Fruit fly (Drosophila melanogaster): ENCODE data around the gene DIP-epsilon.

dm6 chr2L:6397149-6397548, 14.0 kb downstream of the DIP-epsilon start, which contains the start of gene CG42369:
- TF ChIP-seq insv (GFP tag; optimal IDR thresholded peaks at IDR 0.05) = no peak
- TF ChIP-seq CG5180 (GFP tag; optimal IDR thresholded peaks at IDR 0.05) = no peak
- TF ChIP-seq sqz (GFP tag; optimal IDR thresholded peaks at IDR 0.05) = no peak
- no peak for TF ChIP-seq Dll (GFP tag; IDR thresholded peaks at IDR 0.05; ENCODE audit: partially characterized antibody)
- no peak for TF ChIP-seq CG8478 (optimal IDR thresholded peaks at IDR 0.05)
- TF ChIP-seq disco-r (GFP tag; optimal IDR thresholded peaks at IDR 0.05) = no peak
